Fruit fly (Drosophila melanogaster) whole organism, embryonic: ENCODE results near the gene CG33281.

Experiments used
- Atf3 ChIP-seq: fragments of 200-800 bp; sonication (Bioruptor generic); optimal IDR thresholded peaks from 3 replicates; lab custom pipeline; 2016; ENCODE audit warnings: missing biosample characterization, missing genetic modification characterization
- Awh ChIP-seq: fragments of 200-800 bp; sonication (Bioruptor generic); IDR thresholded peaks from 2 replicates; pipeline ENCODE4, ENCODE4 v1.3.6; 2022; ENCODE audit warnings: missing biosample characterization, missing genetic modification characterization
- CG1024 ChIP-seq: fragments of 200-800 bp; sonication (Bioruptor generic); IDR thresholded peaks from 2 replicates; pipeline ENCODE4 v1.3.6; 2022; ENCODE audit warnings: missing biosample characterization, missing genetic modification characterization
- CG10431 ChIP-seq: fragments of 200-800 bp; sonication (Bioruptor generic); optimal IDR thresholded peaks from 3 replicates; lab custom pipeline; 2018; ENCODE audit warnings: missing biosample characterization, mild to moderate bottlenecking, missing genetic modification characterization
- CG11247 ChIP-seq: fragments of 200-800 bp; sonication (Bioruptor generic); IDR thresholded peaks from 2 replicates; pipeline ENCODE4 v1.3.6; 2022; ENCODE audit warnings: missing biosample characterization, missing genetic modification characterization
- CG11696 ChIP-seq: fragments of 200-800 bp; sonication (Bioruptor generic); IDR thresholded peaks from 2 replicates; pipeline ENCODE4 v1.3.6; 2022; ENCODE audit warnings: missing biosample characterization, missing genetic modification characterization
- CG12219 ChIP-seq: fragments of 200-800 bp; sonication (Bioruptor generic); optimal IDR thresholded peaks from 3 replicates; lab custom pipeline; 2018; ENCODE audit warnings: missing biosample characterization, mild to moderate bottlenecking, missing genetic modification characterization
- CG12744 ChIP-seq: fragments of 200-800 bp; sonication (Bioruptor generic); optimal IDR thresholded peaks from 2 replicates; lab custom pipeline; 2016; ENCODE audit warnings: missing biosample characterization, missing genetic modification characterization
- CG12769 ChIP-seq: fragments of 200-800 bp; sonication (Bioruptor generic); optimal IDR thresholded peaks from 2 replicates; lab custom pipeline; 2019; ENCODE audit warnings: missing biosample characterization, mild to moderate bottlenecking, missing genetic modification characterization, moderate library complexity
- CG13287 ChIP-seq: fragments of 200-800 bp; sonication (Bioruptor generic); IDR thresholded peaks from 2 replicates; pipeline ENCODE4 v1.3.6; 2022; ENCODE audit warnings: missing biosample characterization, missing genetic modification characterization; ENCODE audit not compliant: partially characterized antibody
- CG16779 ChIP-seq: fragments of 200-800 bp; sonication (Bioruptor generic); IDR thresholded peaks from 2 replicates; pipeline ENCODE4 v1.3.6; 2022; ENCODE audit warnings: missing biosample characterization, missing genetic modification characterization
- CG16815 ChIP-seq: fragments of 200-800 bp; sonication (Bioruptor generic); optimal IDR thresholded peaks from 3 replicates; lab custom pipeline; 2017; ENCODE audit warnings: missing biosample characterization, mild to moderate bottlenecking, missing genetic modification characterization
- CG2116 ChIP-seq: fragments of 200-800 bp; sonication (Bioruptor generic); optimal IDR thresholded peaks from 3 replicates; lab custom pipeline; 2018; ENCODE audit warnings: missing biosample characterization, mild to moderate bottlenecking, missing genetic modification characterization
- CG31388 ChIP-seq: fragments of 200-800 bp; sonication (Bioruptor generic); optimal IDR thresholded peaks from 2 replicates; lab custom pipeline; 2016; ENCODE audit warnings: missing biosample characterization, missing genetic modification characterization
- CG5245 ChIP-seq: fragments of 200-800 bp; sonication (Bioruptor generic); optimal IDR thresholded peaks from 3 replicates; lab custom pipeline; 2016; ENCODE audit warnings: missing biosample characterization, missing genetic modification characterization
- CG6272 ChIP-seq: fragments of 200-800 bp; sonication (Bioruptor generic); IDR thresholded peaks from 2 replicates; pipeline ENCODE4 v1.3.6; 2022; ENCODE audit warnings: missing biosample characterization, missing genetic modification characterization
- CG6683 ChIP-seq: fragments of 200-800 bp; sonication (Bioruptor generic); optimal IDR thresholded peaks from 2 replicates; lab custom pipeline; 2017; ENCODE audit warnings: missing biosample characterization, mild to moderate bottlenecking, missing genetic modification characterization, missing genetic modification reagents
- CG7372 ChIP-seq: fragments of 200-800 bp; sonication (Bioruptor generic); IDR thresholded peaks from 2 replicates; pipeline ENCODE4 v1.3.6; 2022; ENCODE audit warnings: missing biosample characterization, missing genetic modification characterization
- CG8281 ChIP-seq: fragments of 200-800 bp; sonication (Bioruptor generic); optimal IDR thresholded peaks from 2 replicates; lab custom pipeline; 2018; ENCODE audit warnings: missing biosample characterization, mild to moderate bottlenecking, missing genetic modification characterization, moderate library complexity
- CG9727 ChIP-seq: fragments of 200-800 bp; sonication (Bioruptor generic); optimal IDR thresholded peaks from 3 replicates; lab custom pipeline; 2017; ENCODE audit warnings: missing biosample characterization, mild to moderate bottlenecking, missing genetic modification characterization
- CG9932 ChIP-seq: fragments of 200-800 bp; sonication (Bioruptor generic); IDR thresholded peaks from 2 replicates; pipeline ENCODE4 v1.3.6; 2022; ENCODE audit warnings: missing biosample characterization, missing genetic modification characterization
- Ets97D ChIP-seq: fragments of 200-800 bp; sonication (Bioruptor generic); optimal IDR thresholded peaks from 3 replicates; lab custom pipeline; 2016; ENCODE audit warnings: missing biosample characterization, missing genetic modification characterization
- Gug ChIP-seq: fragments of 200-800 bp; sonication (Bioruptor generic); IDR thresholded peaks from 4 replicates; pipeline ENCODE4 v1.3.6; 2022; ENCODE audit warnings: missing biosample characterization, missing genetic modification characterization
- HLH54F ChIP-seq: fragments of 200-800 bp; sonication (Bioruptor generic); optimal IDR thresholded peaks from 3 replicates; lab custom pipeline; 2016; ENCODE audit warnings: missing biosample characterization, missing genetic modification characterization
- Hand ChIP-seq: fragments of 200-800 bp; sonication (Bioruptor generic); optimal IDR thresholded peaks from 2 replicates; lab custom pipeline; 2017; ENCODE audit warnings: mild to moderate bottlenecking, missing biosample characterization, missing genetic modification reagents, missing genetic modification characterization
- HmgD ChIP-seq: fragments of 200-800 bp; sonication (Bioruptor generic); optimal IDR thresholded peaks from 3 replicates; lab custom pipeline; 2016; ENCODE audit warnings: missing biosample characterization, missing genetic modification characterization
- Mad ChIP-seq: fragments of 200-800 bp; sonication (Bioruptor generic); optimal IDR thresholded peaks from 2 replicates; lab custom pipeline; 2016; ENCODE audit warnings: missing biosample characterization, missing genetic modification characterization
- Mrtf ChIP-seq: fragments of 200-800 bp; sonication (Bioruptor generic); IDR thresholded peaks from 3 replicates; pipeline ENCODE4 v1.3.6; 2022; ENCODE audit warnings: missing biosample characterization, missing genetic modification characterization
- Sox100B ChIP-seq: fragments of 200-800 bp; sonication (Bioruptor generic); optimal IDR thresholded peaks from 3 replicates; lab custom pipeline; 2018; ENCODE audit warnings: missing biosample characterization, mild to moderate bottlenecking, missing genetic modification characterization
- ab ChIP-seq: fragments of 200-800 bp; sonication (Bioruptor generic); optimal IDR thresholded peaks from 2 replicates; lab custom pipeline; 2016; ENCODE audit warnings: missing biosample characterization, missing genetic modification characterization
- bsh ChIP-seq, 2 experiments: fragments of 200-800 bp; sonication (Bioruptor generic); optimal IDR thresholded peaks; 2 replicates each; lab custom pipeline; 2017 to 2018; ENCODE audit warnings: mild to moderate bottlenecking in 2 of 2, missing biosample characterization in 2 of 2, missing genetic modification characterization in 2 of 2, moderate library complexity in 1 of 2
- disco-r ChIP-seq: fragments of 200-800 bp; sonication (Bioruptor generic); optimal IDR thresholded peaks from 2 replicates; lab custom pipeline; 2016; ENCODE audit warnings: missing biosample characterization, missing genetic modification characterization
- gce ChIP-seq: fragments of 200-800 bp; sonication (Bioruptor generic); IDR thresholded peaks from 3 replicates; pipeline ENCODE4 v1.3.6; 2022; ENCODE audit warnings: missing biosample characterization, missing genetic modification characterization
- gro ChIP-seq: fragments of 200-800 bp; sonication (Bioruptor generic); optimal IDR thresholded peaks from 2 replicates; lab custom pipeline; 2016; ENCODE audit warnings: missing biosample characterization, missing genetic modification characterization
- gt ChIP-seq: fragments of 200-800 bp; sonication (Bioruptor generic); IDR thresholded peaks from 2 replicates; pipeline ENCODE4 v1.3.6; 2022; ENCODE audit warnings: missing biosample characterization, missing genetic modification characterization
- hkb ChIP-seq, 2 experiments: fragments of 200-800 bp in 1 of 2; fragments of >200 bp in 1 of 2; sonication (Bioruptor generic) in 1 of 2; IDR thresholded peaks in 1 of 2; optimal IDR thresholded peaks in 1 of 2; 2 replicates each; pipeline versions ENCODE4 v1.3.6 to Lab custom; 2017 to 2022; ENCODE audit warnings: missing biosample characterization in 1 of 2, missing genetic modification characterization in 1 of 2
- inv ChIP-seq: fragments of 200-800 bp; sonication (Bioruptor generic); IDR thresholded peaks from 2 replicates; pipeline ENCODE4 v1.3.6; 2022; ENCODE audit warnings: missing biosample characterization, missing genetic modification characterization; ENCODE audit not compliant: partially characterized antibody
- jigr1 ChIP-seq: fragments of 200-800 bp; sonication (Bioruptor generic); IDR thresholded peaks from 3 replicates; pipeline ENCODE4 v1.3.6; 2022; ENCODE audit warnings: missing biosample characterization, missing genetic modification characterization
- luna ChIP-seq: fragments of 200-800 bp; sonication (Bioruptor generic); optimal IDR thresholded peaks from 2 replicates; lab custom pipeline; 2016; ENCODE audit warnings: missing biosample characterization, missing genetic modification characterization
- mld ChIP-seq: fragments of 200-800 bp; sonication (Bioruptor generic); IDR thresholded peaks from 3 replicates; pipeline ENCODE4 v1.3.6; 2022; ENCODE audit warnings: missing biosample characterization, missing genetic modification characterization; ENCODE audit not compliant: partially characterized antibody
- nmo ChIP-seq: fragments of 200-800 bp; sonication (Bioruptor generic); optimal IDR thresholded peaks from 2 replicates; lab custom pipeline; 2018; ENCODE audit warnings: missing biosample characterization, mild to moderate bottlenecking, missing genetic modification characterization, moderate library complexity
- phol ChIP-seq: fragments of 200-800 bp; sonication (Bioruptor generic); optimal IDR thresholded peaks from 3 replicates; lab custom pipeline; 2018; ENCODE audit warnings: missing biosample characterization, mild to moderate bottlenecking, missing genetic modification characterization, moderate library complexity
- repo ChIP-seq: fragments of 200-800 bp; sonication (Bioruptor generic); optimal IDR thresholded peaks from 2 replicates; lab custom pipeline; 2016; ENCODE audit warnings: missing biosample characterization, missing genetic modification characterization
- scrt ChIP-seq: fragments of 200-800 bp; sonication (Bioruptor generic); optimal IDR thresholded peaks from 2 replicates; lab custom pipeline; 2018; ENCODE audit warnings: missing biosample characterization, mild to moderate bottlenecking, missing genetic modification characterization, moderate library complexity
- sd ChIP-seq: fragments of 200-800 bp; sonication (Bioruptor generic); optimal IDR thresholded peaks from 3 replicates; lab custom pipeline; 2018; ENCODE audit warnings: missing biosample characterization, mild to moderate bottlenecking, missing genetic modification characterization, moderate library complexity
- sug ChIP-seq: fragments of 200-800 bp; optimal IDR thresholded peaks from 2 replicates; lab custom pipeline; 2019; ENCODE audit warnings: missing biosample characterization, mild to moderate bottlenecking, missing genetic modification characterization, moderate library complexity
- tio ChIP-seq: fragments of 200-800 bp; sonication (Bioruptor generic); optimal IDR thresholded peaks from 2 replicates; lab custom pipeline; 2017; ENCODE audit warnings: missing biosample characterization, missing genetic modification characterization, inconsistent platforms
- tup ChIP-seq: fragments of 200-800 bp; sonication (Bioruptor generic); optimal IDR thresholded peaks from 2 replicates; lab custom pipeline; 2016; ENCODE audit warnings: missing biosample characterization, mild to moderate bottlenecking, missing genetic modification characterization, moderate library complexity
- vfl ChIP-seq: fragments of 200-800 bp; sonication (Bioruptor generic); optimal IDR thresholded peaks from 2 replicates; lab custom pipeline; 2016; ENCODE audit warnings: missing biosample characterization, missing genetic modification characterization
- vvl ChIP-seq: fragments of 200-800 bp; sonication (Bioruptor generic); IDR thresholded peaks from 2 replicates; pipeline ENCODE4 v1.3.6; 2022; ENCODE audit warnings: missing biosample characterization, missing genetic modification characterization

CG33281 gene

dm6 chr2L:3348146-3348747, 24.2 kb downstream of the CG33281 start (continued):
- TF ChIP-seq luna (GFP tag; lab: Kevin White, UChicago) (no peak), CG16815 (GFP tag; lab: Kevin White, UChicago) (peak; percentile 43), nmo (GFP tag; lab: Kevin White, UChicago) (peak; percentile 85), CG6272 (GFP tag; lab: Robert Waterston, UW) (peak; percentile 75), Atf3 (peak; percentile 69), HmgD (no peak), gt (GFP tag; lab: Robert Waterston, UW) (peak; percentile 85), Sox100B (peak; percentile 75), CG10431 (peak; percentile 9), CG8281 (peak; percentile 41), CG12219 (GFP tag; lab: Kevin White, UChicago) (peak; percentile 73), Ets97D (peak; percentile 31), ab (no peak), CG31388 (GFP tag; lab: Kevin White, UChicago) (peak; percentile 22), mld (GFP tag; lab: Robert Waterston, UW) (no peak), Hand (no peak), CG13287 (GFP tag; lab: Robert Waterston, UW) (no peak), repo (GFP tag; lab: Kevin White, UChicago) (peak; percentile 57), Mad (peak; percentile 58), CG6683 (GFP tag; lab: Kevin White, UChicago) (peak; percentile 24), vfl (no peak), sd (tag; lab: Kevin White, UChicago) (peak; percentile 6), gce (GFP tag; lab: Robert Waterston, UW) (peak; percentile 96), Gug (GFP tag; lab: Robert Waterston, UW) (peak; percentile 81; the same call in 3 of the 4 replicates), CG9727 (GFP tag; lab: Kevin White, UChicago) (peak; percentile 41), CG9932 (GFP tag; lab: Robert Waterston, UW) (no peak), tio (GFP tag; lab: Kevin White, UChicago) (peak; percentile 61), phol (tag; lab: Kevin White, UChicago) (peak; percentile 89), tup (GFP tag; lab: Kevin White, UChicago) (no peak), gro (no peak), CG2116 (GFP tag; lab: Kevin White, UChicago) (peak; percentile 11), CG1024 (GFP tag; lab: Robert Waterston, UW) (peak; percentile 92), scrt (GFP tag; lab: Kevin White, UChicago) (peak; percentile 53), jigr1 (peak; percentile 87; the same call in 2 of the 3 replicates), CG7372 (peak; percentile 84), CG16779 (GFP tag; lab: Robert Waterston, UW) (no peak; the same call in 1 of the 2 replicates), CG11696 (GFP tag; lab: Robert Waterston, UW) (peak; percentile 82), bsh (GFP tag; optimal IDR thresholded peaks at IDR 0.05; lab: Kevin White, UChicago) (peak; percentile 82 to 89), CG11247 (GFP tag; lab: Robert Waterston, UW) (peak; percentile 74), CG12744 (GFP tag; lab: Kevin White, UChicago) (no peak), vvl (peak; percentile 97), hkb (optimal IDR thresholded peaks at IDR 0.05; lab: Kevin White, UChicago) (no peak), hkb (GFP tag; IDR thresholded peaks at IDR 0.05; lab: Robert Waterston, UW) (peak; percentile 91), disco-r (GFP tag; lab: Kevin White, UChicago) (no peak), Mrtf (GFP tag; lab: Robert Waterston, UW) (peak; percentile 75), sug (tag; lab: Kevin White, UChicago) (no peak), inv (GFP tag; lab: Robert Waterston, UW) (no peak), CG5245 (GFP tag; lab: Kevin White, UChicago) (peak; percentile 48), Awh (GFP tag; lab: Robert Waterston, UW) (peak; percentile 97), CG12769 (tag; lab: Kevin White, UChicago) (peak; percentile 57), HLH54F (GFP tag; lab: Kevin White, UChicago) (peak; percentile 18)
